Fruit fly (Drosophila melanogaster): Measurements from ENCODE around the gene CG14881.

Gene CG14881

DNA sequence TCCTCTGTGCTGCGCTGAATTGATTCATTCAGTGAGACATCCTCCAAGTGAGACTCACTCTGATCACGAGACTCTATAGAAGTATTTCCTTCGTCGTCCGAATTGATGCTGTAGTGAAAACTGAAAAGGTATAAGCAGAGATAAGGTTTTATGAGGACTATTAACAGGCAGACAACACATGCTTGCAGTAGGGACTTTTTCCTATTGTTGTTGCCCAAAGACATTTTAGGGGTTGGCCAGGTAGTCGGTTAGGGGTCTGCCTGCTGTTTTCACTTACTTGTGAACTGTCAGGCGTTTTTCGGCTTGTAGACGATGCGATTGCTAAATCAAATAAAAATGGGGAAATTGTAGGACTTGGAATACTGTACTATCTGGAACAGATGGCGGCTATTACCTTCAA is 33.9 kb downstream of the CG14881 start:
- TF ChIP-seq CG8478 (optimal IDR thresholded peaks at IDR 0.05) (no peak), CTCF (optimal IDR thresholded peaks at IDR 0.05) (no peak)

DNA sequence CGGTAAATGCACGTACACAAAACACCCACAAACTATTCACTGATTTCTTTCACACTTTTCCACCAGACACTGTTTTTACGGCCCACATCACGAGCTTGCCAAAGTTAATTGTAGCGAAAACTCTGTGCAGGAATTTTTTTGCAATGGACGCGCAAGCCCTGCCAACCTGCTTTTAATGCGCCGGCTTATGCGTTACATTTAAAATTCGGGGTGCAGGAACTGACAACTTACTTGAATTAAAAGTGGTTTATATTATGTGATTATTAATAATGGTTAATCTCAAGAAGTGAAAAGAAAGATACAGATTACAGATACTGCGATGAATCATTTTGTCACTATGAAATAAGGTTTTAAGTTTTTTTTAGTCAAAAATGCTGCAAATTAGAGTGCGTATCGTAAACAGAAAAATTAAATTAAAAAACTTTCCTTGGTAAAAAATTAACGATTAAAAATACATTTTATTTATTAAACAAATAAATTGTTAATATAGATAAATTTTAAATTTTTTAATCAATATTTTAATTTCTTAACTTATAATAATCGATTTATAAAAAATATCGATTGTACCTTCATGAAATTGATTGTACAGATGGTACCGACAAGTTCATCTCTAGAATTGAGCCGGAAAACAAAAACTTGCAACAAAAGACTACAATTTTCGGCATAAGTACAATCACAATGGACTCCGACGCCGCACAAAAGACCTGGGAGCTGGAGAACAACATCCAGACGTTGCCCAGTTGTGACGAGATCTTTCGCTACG is 35.0 kb downstream of the CG14881 start, which contains the start of the genes CG42232 and CSN5:
Gene CG42232, minus strand, starts transcription at position 163 of the 763 bp plus-strand sequence.
Gene CSN5, plus strand, starts transcription at position 599 of the 763 bp plus-strand sequence.
- TF ChIP-seq CG8478 (optimal IDR thresholded peaks at IDR 0.05) (no peak), CTCF (optimal IDR thresholded peaks at IDR 0.05) (no peak)

DNA sequence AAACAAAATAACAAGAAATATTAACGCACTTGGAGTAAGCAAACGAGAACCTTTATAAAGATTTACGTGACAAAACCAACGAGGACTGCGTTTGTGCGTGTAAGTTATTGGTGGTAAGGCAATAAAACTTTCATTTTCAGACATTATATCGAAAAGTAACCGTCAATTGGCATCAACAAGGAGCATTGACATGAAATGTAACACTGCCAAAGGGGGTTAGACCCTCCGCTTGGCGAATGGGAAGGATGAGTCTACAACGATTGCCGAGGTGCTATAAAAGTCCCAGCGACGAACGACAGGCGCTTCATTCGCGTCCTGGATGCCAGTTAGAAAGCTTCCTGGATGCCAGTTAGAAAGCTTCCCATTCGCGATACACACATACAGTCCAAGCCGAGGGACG is 37.6 kb downstream of the CG14881 start, which contains the start of gene Gyc89Da:
Gene Gyc89Da, plus strand, starts transcription at position 301 of the 400 bp plus-strand sequence.
- TF ChIP-seq CG8478 (optimal IDR thresholded peaks at IDR 0.05) (no peak), CTCF (optimal IDR thresholded peaks at IDR 0.05) (no peak)

DNA sequence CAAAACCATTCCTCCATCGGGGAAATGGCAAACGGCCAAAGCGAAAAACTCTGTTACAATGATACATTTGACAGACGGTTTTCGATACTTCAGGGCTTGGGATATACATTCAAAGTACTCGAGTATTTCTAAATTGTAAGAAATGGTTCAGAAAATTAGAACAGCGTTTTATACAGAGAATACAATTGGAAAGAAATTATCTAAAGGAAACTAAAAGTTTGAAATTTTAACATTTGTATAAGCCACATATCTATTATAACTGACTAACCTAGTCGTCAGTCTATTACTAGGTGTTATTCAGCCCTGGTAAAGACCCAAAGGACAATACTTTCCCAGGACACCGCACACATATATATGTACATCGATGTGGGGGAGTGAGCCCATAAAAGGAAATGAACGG is 41.8 kb downstream of the CG14881 start:
- no peak for TF ChIP-seq CG8478 (optimal IDR thresholded peaks at IDR 0.05)
- no peak for TF ChIP-seq CTCF (optimal IDR thresholded peaks at IDR 0.05)

DNA sequence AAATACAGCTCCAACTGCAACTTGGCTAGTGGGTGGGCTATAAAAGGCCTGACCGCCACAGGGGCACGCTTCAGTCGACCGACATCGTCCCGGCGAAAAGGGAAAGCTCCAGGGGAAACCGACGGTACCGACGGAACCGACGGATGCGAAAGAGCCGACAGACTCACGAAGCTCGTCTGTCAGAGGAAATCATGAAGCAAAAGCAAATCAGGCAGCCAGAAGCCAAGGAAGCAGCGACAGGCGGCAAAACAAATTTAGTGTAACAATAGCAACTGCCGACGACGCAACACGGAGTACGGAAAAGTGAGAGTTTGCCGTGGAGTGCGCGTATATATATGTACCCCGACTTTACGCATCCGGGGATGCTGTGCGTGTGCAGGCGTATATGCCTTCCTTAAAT is 42.3 kb downstream of the CG14881 start, which contains the start of gene Gyc89Db:
Gene Gyc89Db, plus strand, starts transcription at position 78 of the 400 bp plus-strand sequence.
- TF ChIP-seq CG8478 (optimal IDR thresholded peaks at IDR 0.05) (no peak), CTCF (optimal IDR thresholded peaks at IDR 0.05) (no peak)

DNA sequence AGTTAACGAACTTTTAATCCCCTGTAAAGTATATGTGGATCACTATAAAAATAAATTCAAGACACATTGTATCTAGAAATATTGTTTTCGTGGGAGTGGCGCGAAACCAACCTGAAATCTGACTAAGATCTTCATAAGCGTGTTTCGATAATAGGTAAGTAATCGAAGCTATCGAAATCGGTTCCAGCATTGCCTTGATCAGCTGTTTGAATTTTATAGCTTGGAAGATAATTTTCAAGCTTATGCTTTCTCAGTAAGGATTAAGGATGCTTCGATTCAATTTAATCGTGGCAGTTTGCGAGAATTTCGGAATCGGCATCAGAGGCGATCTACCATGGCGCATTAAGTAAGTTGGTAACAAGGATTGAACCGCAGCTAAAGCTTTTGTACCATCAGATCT is 46.3 kb downstream of the CG14881 start, which contains the start of gene Dhfr:
Gene Dhfr, plus strand, starts transcription at position 173 of the 400 bp plus-strand sequence.
- no peak for TF ChIP-seq CTCF (optimal IDR thresholded peaks at IDR 0.05)
- no peak for TF ChIP-seq CG8478 (optimal IDR thresholded peaks at IDR 0.05)

DNA sequence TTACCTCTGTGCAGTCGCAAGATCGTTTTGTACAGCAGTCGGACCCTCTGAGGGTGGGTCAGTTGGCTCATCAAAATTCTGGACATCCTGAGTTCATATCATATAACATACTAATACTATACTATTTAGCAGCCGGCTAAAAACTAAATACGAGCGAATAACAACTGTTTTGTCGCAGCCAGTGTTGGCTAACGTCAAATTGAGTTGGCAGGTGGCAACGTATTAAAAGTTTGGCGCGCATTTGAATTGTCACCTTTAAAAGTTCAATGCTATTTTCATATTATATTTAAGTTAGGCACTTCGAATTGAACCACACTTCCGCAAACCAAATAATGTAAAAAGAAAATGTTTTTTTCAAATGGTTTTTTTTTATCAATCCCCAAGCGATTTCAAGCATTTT is 47.6 kb downstream of the CG14881 start, which contains the start of gene Sdhaf3:
Gene Sdhaf3, minus strand, starts transcription at position 177 of the 400 bp plus-strand sequence.
- no peak for TF ChIP-seq CTCF (optimal IDR thresholded peaks at IDR 0.05)
- no peak for TF ChIP-seq CG8478 (optimal IDR thresholded peaks at IDR 0.05)

DNA sequence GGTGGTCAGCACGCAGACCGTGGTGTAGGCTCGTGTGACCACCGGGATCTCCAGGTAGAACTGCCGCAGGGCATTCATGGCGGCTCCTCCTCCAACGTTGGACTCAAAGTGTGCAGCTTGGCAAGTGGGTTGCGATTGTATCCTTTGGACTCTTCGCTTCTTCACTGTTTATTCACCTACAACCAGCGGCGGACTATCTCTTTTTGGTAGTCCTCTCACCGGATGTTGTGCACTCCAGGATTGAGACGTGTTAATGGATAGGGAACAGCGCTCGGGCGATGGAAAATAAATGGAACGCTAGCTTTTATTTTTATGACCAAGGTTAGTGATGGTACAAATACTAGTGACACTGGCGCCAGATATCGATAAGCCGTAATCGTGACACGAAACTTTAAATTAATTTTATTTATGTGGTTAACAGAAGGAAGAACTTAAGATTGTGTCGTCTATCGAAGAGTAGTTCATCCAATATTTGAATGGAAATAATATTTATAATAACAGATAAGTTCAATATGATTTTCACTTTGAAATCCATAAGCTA is 49.2 kb downstream of the CG14881 start, which contains the start of gene Der-2:
Gene Der-2, minus strand, starts transcription at position 347 of the 541 bp plus-strand sequence.
- no peak for TF ChIP-seq CTCF (optimal IDR thresholded peaks at IDR 0.05)
- no peak for TF ChIP-seq CG8478 (optimal IDR thresholded peaks at IDR 0.05)
